ENCODE assay signal across 6 worm cellular contexts in the genomic region with DNA sequence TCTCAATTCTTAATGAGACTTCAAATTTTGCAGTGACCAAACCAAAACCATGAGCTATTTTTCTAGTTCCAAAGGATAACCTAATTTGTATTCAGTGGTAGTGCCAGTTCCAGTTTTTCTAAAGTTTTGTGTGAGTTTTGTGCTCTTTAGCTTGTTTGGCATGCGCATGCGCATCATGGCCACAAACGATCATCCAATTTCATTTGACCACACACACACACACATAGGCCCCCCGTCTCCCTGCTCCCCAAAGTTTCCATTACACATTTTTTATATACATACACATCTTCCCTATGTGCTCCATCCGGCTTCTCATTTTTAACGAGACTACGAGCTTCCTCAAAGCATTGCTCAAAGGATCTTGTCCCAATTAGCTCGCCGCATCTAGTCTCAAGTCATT.
TF ChIP-seq lines count a peak whose summit lies in the region.

No protein-coding gene starts in this region.

TF ChIP-seq in whole organism, L1 larva, 84 proteins besides CTCF, POLR2A, EP300 and RAD21:
- TF ChIP-seq lin-14 (GFP tag; optimal IDR thresholded peaks at IDR 0.05; lab: Kevin White, UChicago), result peak; percentile 52
- TF ChIP-seq hlh-4 (tag; optimal IDR thresholded peaks at IDR 0.05; lab: Kevin White, UChicago), result no peak
- peak; percentile 46 for TF ChIP-seq dsc-1 (tag; optimal IDR thresholded peaks at IDR 0.05; lab: Kevin White, UChicago)
TF ChIP-seq in whole organism, L1 larva: peak in this region for 2.

TF ChIP-seq in whole organism, L3 larva, 47 proteins besides CTCF, POLR2A, EP300 and RAD21:
- peak; percentile 34 for TF ChIP-seq lin-39 (tag; optimal IDR thresholded peaks at IDR 0.05; lab: Kevin White, UChicago)
- TF ChIP-seq lin-15B (tag; optimal IDR thresholded peaks at IDR 0.05; lab: Kevin White, UChicago), result no peak
- no peak for TF ChIP-seq pha-4 (tag; optimal IDR thresholded peaks at IDR 0.05; lab: Kevin White, UChicago)
- no peak for TF ChIP-seq nhr-28 (tag; optimal IDR thresholded peaks at IDR 0.05; lab: Kevin White, UChicago)

TF ChIP-seq in whole organism, L4 larva, 104 proteins besides CTCF, POLR2A, EP300 and RAD21:
- no peak for TF ChIP-seq dpl-1 (GFP tag; optimal IDR thresholded peaks at IDR 0.05; lab: Kevin White, UChicago)
- peak; percentile 81 for TF ChIP-seq aha-1 (tag; lab: Kevin White, UChicago)
- TF ChIP-seq ztf-7 (tag; optimal IDR thresholded peaks at IDR 0.05; lab: Kevin White, UChicago), result no peak
- no peak for TF ChIP-seq set-16 (GFP tag; IDR thresholded peaks at IDR 0.05; lab: Robert Waterston, UW)
TF ChIP-seq in whole organism, L4 larva: peak in this region for 1.

TF ChIP-seq in whole organism, late embryonic, 69 proteins besides CTCF, POLR2A, EP300 and RAD21:
- TF ChIP-seq npax-4 (tag; optimal IDR thresholded peaks at IDR 0.05; lab: Kevin White, UChicago) (no peak), nhr-232 (tag; optimal IDR thresholded peaks at IDR 0.05; lab: Kevin White, UChicago) (no peak), unc-42 (tag; optimal IDR thresholded peaks at IDR 0.05; lab: Kevin White, UChicago) (peak; percentile 83), ceh-24 (tag; optimal IDR thresholded peaks at IDR 0.05; lab: Kevin White, UChicago) (no peak), mec-3 (tag; optimal IDR thresholded peaks at IDR 0.05; lab: Kevin White, UChicago; ENCODE audit: borderline replicate concordance) (no peak), sox-4 (tag; optimal IDR thresholded peaks at IDR 0.05; lab: Kevin White, UChicago) (no peak), ceh-45 (GFP tag; IDR thresholded peaks at IDR 0.05; lab: Robert Waterston, UW) (no peak), ceh-19 (GFP tag; optimal IDR thresholded peaks at IDR 0.05; lab: Kevin White, UChicago) (no peak), ceh-14 (tag; optimal IDR thresholded peaks at IDR 0.05; lab: Kevin White, UChicago) (no peak)
TF ChIP-seq in whole organism, late embryonic: peak in this region for 1.

TF ChIP-seq in whole organism, midembryonic, 9 proteins besides CTCF, POLR2A, EP300 and RAD21:
- no peak for TF ChIP-seq klf-2 (GFP tag; conservative IDR thresholded peaks at IDR 0.05; lab: Robert Waterston, UW)
- no peak for TF ChIP-seq ref-1 (GFP tag; conservative IDR thresholded peaks at IDR 0.05; lab: Robert Waterston, UW)
- 0 out of 2 replicates have a peak, but pooled peaks have one; percentile 53 for TF ChIP-seq ztf-23 (GFP tag; IDR thresholded peaks at IDR 0.05; lab: Robert Waterston, UW)

TF ChIP-seq in whole organism, mixed stage, embryonic, 35 proteins besides CTCF, POLR2A, EP300 and RAD21:
- TF ChIP-seq ces-1 (GFP tag; optimal IDR thresholded peaks at IDR 0.05; lab: Kevin White, UChicago), result peak; percentile 35
- TF ChIP-seq elt-1 (tag; optimal IDR thresholded peaks at IDR 0.05; lab: Kevin White, UChicago; ENCODE audit: borderline replicate concordance, insufficient read depth), result no peak
